Fruit fly (Drosophila melanogaster) whole organism, embryonic: Measurements from ENCODE around the gene CG10660.

Experiments
- Asciz ChIP-seq: fragments of 200-800 bp; sonication (Bioruptor generic); optimal IDR thresholded peaks from 2 replicates; lab custom pipeline; 2017; ENCODE audit warnings: missing biosample characterization, mild to moderate bottlenecking, missing genetic modification characterization, missing genetic modification reagents
- Atf3 ChIP-seq: fragments of 200-800 bp; sonication (Bioruptor generic); optimal IDR thresholded peaks from 3 replicates; lab custom pipeline; 2016; ENCODE audit warnings: missing biosample characterization, missing genetic modification characterization
- CG11560 ChIP-seq: fragments of 200-800 bp; sonication (Bioruptor generic); IDR thresholded peaks from 3 replicates; pipeline ENCODE4 v1.3.6; 2022; ENCODE audit warnings: missing biosample characterization, missing genetic modification characterization
- CG15479 ChIP-seq: fragments of 200-800 bp; sonication (Bioruptor generic); optimal IDR thresholded peaks from 3 replicates; lab custom pipeline; 2019; ENCODE audit warnings: missing biosample characterization, mild to moderate bottlenecking, missing genetic modification characterization, moderate library complexity
- CG15601 ChIP-seq: fragments of 200-800 bp; sonication (Bioruptor generic); optimal IDR thresholded peaks from 3 replicates; lab custom pipeline; 2019; ENCODE audit warnings: missing biosample characterization, mild to moderate bottlenecking, missing genetic modification characterization, moderate library complexity
- CG17802 ChIP-seq: fragments of 200-800 bp; sonication (Bioruptor generic); optimal IDR thresholded peaks from 2 replicates; lab custom pipeline; 2018; ENCODE audit warnings: missing biosample characterization, mild to moderate bottlenecking, missing genetic modification characterization, moderate library complexity
- CG2202 ChIP-seq: fragments of 200-800 bp; sonication (Bioruptor generic); optimal IDR thresholded peaks from 2 replicates; lab custom pipeline; 2018; ENCODE audit warnings: missing biosample characterization, mild to moderate bottlenecking, missing genetic modification characterization
- CG2875 ChIP-seq: fragments of 200-800 bp; sonication (Bioruptor generic); optimal IDR thresholded peaks from 2 replicates; lab custom pipeline; 2017; ENCODE audit warnings: missing biosample characterization, mild to moderate bottlenecking, missing genetic modification characterization, missing genetic modification reagents
- CG30431 ChIP-seq: fragments of 200-800 bp; sonication (Bioruptor generic); optimal IDR thresholded peaks from 2 replicates; lab custom pipeline; 2017; ENCODE audit warnings: missing biosample characterization, missing genetic modification characterization
- CG3065 ChIP-seq: fragments of 200-800 bp; sonication (Bioruptor generic); optimal IDR thresholded peaks from 2 replicates; lab custom pipeline; 2016; ENCODE audit warnings: missing biosample characterization, missing genetic modification characterization
- CG31224 ChIP-seq: fragments of 200-800 bp; sonication (Bioruptor generic); IDR thresholded peaks from 2 replicates; pipeline ENCODE4 v1.3.6; 2022; ENCODE audit warnings: missing biosample characterization, missing genetic modification characterization
- CG3407 ChIP-seq: fragments of 200-800 bp; sonication (Bioruptor generic); optimal IDR thresholded peaks from 2 replicates; lab custom pipeline; 2018; ENCODE audit warnings: missing biosample characterization, mild to moderate bottlenecking, missing genetic modification characterization
- CG3995 ChIP-seq: fragments of 200-800 bp; sonication (Bioruptor generic); optimal IDR thresholded peaks from 3 replicates; lab custom pipeline; 2016; ENCODE audit warnings: missing biosample characterization, missing genetic modification characterization
- CG4854 ChIP-seq: fragments of 200-800 bp; sonication (Bioruptor generic); optimal IDR thresholded peaks from 2 replicates; lab custom pipeline; 2016; ENCODE audit warnings: missing biosample characterization, missing genetic modification characterization, inconsistent platforms
- CG6254 ChIP-seq: fragments of 200-800 bp; sonication (Bioruptor generic); optimal IDR thresholded peaks from 3 replicates; lab custom pipeline; 2017; ENCODE audit warnings: mild to moderate bottlenecking, missing biosample characterization, missing genetic modification reagents, missing genetic modification characterization
- CG6654 ChIP-seq: fragments of 200-800 bp; sonication (Bioruptor generic); optimal IDR thresholded peaks from 2 replicates; lab custom pipeline; 2017; ENCODE audit warnings: missing biosample characterization, mild to moderate bottlenecking, missing genetic modification characterization
- CG6854 ChIP-seq: fragments of 200-800 bp; sonication (Bioruptor generic); optimal IDR thresholded peaks from 3 replicates; lab custom pipeline; 2017; ENCODE audit warnings: missing biosample characterization, mild to moderate bottlenecking, missing genetic modification characterization
- CG7987 ChIP-seq: fragments of 200-800 bp; sonication (Bioruptor generic); optimal IDR thresholded peaks from 2 replicates; lab custom pipeline; 2018; ENCODE audit warnings: missing biosample characterization, mild to moderate bottlenecking, missing genetic modification characterization, moderate library complexity
- CG9215 ChIP-seq: fragments of 200-800 bp; sonication (Bioruptor generic); IDR thresholded peaks from 2 replicates; pipeline ENCODE4 v1.3.6; 2022; ENCODE audit warnings: missing biosample characterization, missing genetic modification characterization
- CG9437 ChIP-seq: fragments of 200-800 bp; sonication (Bioruptor generic); optimal IDR thresholded peaks from 2 replicates; lab custom pipeline; 2018; ENCODE audit warnings: missing biosample characterization, mild to moderate bottlenecking, missing genetic modification characterization
- CG9727 ChIP-seq: fragments of 200-800 bp; sonication (Bioruptor generic); optimal IDR thresholded peaks from 3 replicates; lab custom pipeline; 2017; ENCODE audit warnings: missing biosample characterization, mild to moderate bottlenecking, missing genetic modification characterization
- CG9797 ChIP-seq: fragments of 200-800 bp; sonication (Bioruptor generic); optimal IDR thresholded peaks from 3 replicates; lab custom pipeline; 2018; ENCODE audit warnings: missing biosample characterization, mild to moderate bottlenecking, missing genetic modification characterization
- Eip74EF ChIP-seq, 2 experiments: fragments of 200-800 bp in 1 of 2; fragments of >200 bp in 1 of 2; sonication (Bioruptor generic) in 1 of 2; optimal IDR thresholded peaks; 2 replicates each; lab custom pipeline; 2017 to 2019; ENCODE audit warnings: missing biosample characterization in 2 of 2, missing genetic modification characterization in 2 of 2, mild to moderate bottlenecking in 1 of 2, moderate library complexity in 1 of 2
- H2.0 ChIP-seq: fragments of 200-800 bp; sonication (Bioruptor generic); IDR thresholded peaks from 2 replicates; pipeline ENCODE4 v1.3.6; 2022; ENCODE audit warnings: missing biosample characterization, missing genetic modification characterization
- Hand ChIP-seq: fragments of 200-800 bp; sonication (Bioruptor generic); optimal IDR thresholded peaks from 2 replicates; lab custom pipeline; 2017; ENCODE audit warnings: mild to moderate bottlenecking, missing biosample characterization, missing genetic modification reagents, missing genetic modification characterization
- Lpt ChIP-seq: fragments of >200 bp; optimal IDR thresholded peaks from 2 replicates; lab custom pipeline; 2018; ENCODE audit warnings: missing biosample characterization, missing genetic modification characterization
- MESR4 ChIP-seq: fragments of 200-800 bp; sonication (Bioruptor generic); optimal IDR thresholded peaks from 2 replicates; lab custom pipeline; 2018; ENCODE audit warnings: missing biosample characterization, mild to moderate bottlenecking, missing genetic modification characterization, moderate library complexity
- NFAT ChIP-seq: fragments of 200-800 bp; sonication (Bioruptor generic); IDR thresholded peaks from 2 replicates; pipeline ENCODE4 v1.3.6; 2022; ENCODE audit warnings: missing biosample characterization, missing genetic modification characterization
- Nf-YB ChIP-seq: fragments of 200-800 bp; sonication (Bioruptor generic); optimal IDR thresholded peaks from 3 replicates; lab custom pipeline; 2019; ENCODE audit warnings: missing biosample characterization, mild to moderate bottlenecking, missing genetic modification characterization, moderate library complexity
- Ssrp ChIP-seq: fragments of 200-800 bp; sonication (Bioruptor generic); optimal IDR thresholded peaks from 2 replicates; lab custom pipeline; 2018; ENCODE audit warnings: missing biosample characterization, mild to moderate bottlenecking, missing genetic modification characterization, moderate library complexity
- ewg ChIP-seq: fragments of 200-800 bp; sonication (Bioruptor generic); optimal IDR thresholded peaks from 3 replicates; lab custom pipeline; 2017; ENCODE audit warnings: mild to moderate bottlenecking, missing biosample characterization, missing genetic modification reagents, missing genetic modification characterization
- fd64A ChIP-seq: fragments of 200-800 bp; sonication (Bioruptor generic); optimal IDR thresholded peaks from 3 replicates; lab custom pipeline; 2018; ENCODE audit warnings: missing biosample characterization, mild to moderate bottlenecking, missing genetic modification characterization
- gcm ChIP-seq: fragments of 200-800 bp; sonication (Bioruptor generic); optimal IDR thresholded peaks from 2 replicates; lab custom pipeline; 2019; ENCODE audit warnings: missing biosample characterization, mild to moderate bottlenecking, missing genetic modification characterization, moderate library complexity
- gcm2 ChIP-seq: fragments of 200-800 bp; sonication (Bioruptor generic); optimal IDR thresholded peaks from 2 replicates; lab custom pipeline; 2016; ENCODE audit warnings: missing biosample characterization, missing genetic modification characterization
- ken ChIP-seq: fragments of 200-800 bp; sonication (Bioruptor generic); IDR thresholded peaks from 3 replicates; pipeline ENCODE4 v1.3.6; 2022; ENCODE audit warnings: missing biosample characterization, missing genetic modification characterization
- klu ChIP-seq: fragments of 200-800 bp; sonication (Bioruptor generic); IDR thresholded peaks from 2 replicates; pipeline ENCODE4 v1.3.6; 2022; ENCODE audit warnings: missing biosample characterization, missing genetic modification characterization
- knrl ChIP-seq: fragments of 200-800 bp; sonication (Bioruptor generic); IDR thresholded peaks from 3 replicates; pipeline ENCODE4 v1.3.6; 2022; ENCODE audit warnings: missing biosample characterization, missing genetic modification characterization; ENCODE audit not compliant: partially characterized antibody
- lilli ChIP-seq: fragments of 200-800 bp; sonication (Bioruptor generic); optimal IDR thresholded peaks from 3 replicates; lab custom pipeline; 2016; ENCODE audit warnings: missing biosample characterization, missing genetic modification characterization
- nom ChIP-seq: fragments of 200-800 bp; sonication (Bioruptor generic); optimal IDR thresholded peaks from 2 replicates; lab custom pipeline; 2017; ENCODE audit warnings: missing biosample characterization, missing genetic modification characterization, mild to moderate bottlenecking, moderate library complexity, missing genetic modification reagents
- pb ChIP-seq: fragments of 200-800 bp; sonication (Bioruptor generic); optimal IDR thresholded peaks from 3 replicates; lab custom pipeline; 2016; ENCODE audit warnings: missing biosample characterization, missing genetic modification characterization
- pfk ChIP-seq: fragments of 200-800 bp; sonication (Bioruptor generic); optimal IDR thresholded peaks from 2 replicates; lab custom pipeline; 2018; ENCODE audit warnings: missing biosample characterization, mild to moderate bottlenecking, missing genetic modification characterization, moderate library complexity
- pita ChIP-seq: fragments of 200-800 bp; sonication (Bioruptor generic); optimal IDR thresholded peaks from 2 replicates; lab custom pipeline; 2017; ENCODE audit warnings: missing biosample characterization, mild to moderate bottlenecking, missing genetic modification characterization
- repo ChIP-seq: fragments of 200-800 bp; sonication (Bioruptor generic); optimal IDR thresholded peaks from 2 replicates; lab custom pipeline; 2016; ENCODE audit warnings: missing biosample characterization, missing genetic modification characterization
- row ChIP-seq: fragments of 200-800 bp; sonication (Bioruptor generic); IDR thresholded peaks from 3 replicates; pipeline ENCODE4 v1.3.6; 2022; ENCODE audit warnings: missing biosample characterization, missing genetic modification characterization
- sens ChIP-seq: fragments of 200-800 bp; sonication (Bioruptor generic); peaks from one replicate; lab custom pipeline; 2016; ENCODE audit warnings: missing biosample characterization, missing genetic modification characterization
- slp2 ChIP-seq: fragments of 200-800 bp; sonication (Bioruptor generic); optimal IDR thresholded peaks from 2 replicates; lab custom pipeline; 2016; ENCODE audit warnings: missing biosample characterization, missing genetic modification characterization
- tin ChIP-seq: fragments of 200-800 bp; sonication (Bioruptor generic); optimal IDR thresholded peaks from 3 replicates; lab custom pipeline; 2016; ENCODE audit warnings: missing biosample characterization, missing genetic modification characterization
- wdn ChIP-seq: fragments of 200-800 bp; sonication (Bioruptor generic); IDR thresholded peaks from 2 replicates; pipeline ENCODE4 v1.3.6; 2022; ENCODE audit warnings: missing biosample characterization, missing genetic modification characterization
- wek ChIP-seq: fragments of 200-800 bp; sonication (Bioruptor generic); optimal IDR thresholded peaks from 3 replicates; lab custom pipeline; 2018; ENCODE audit warnings: missing biosample characterization, mild to moderate bottlenecking, missing genetic modification characterization, moderate library complexity
- zfh2 ChIP-seq: fragments of 200-800 bp; sonication (Bioruptor generic); optimal IDR thresholded peaks from 2 replicates; lab custom pipeline; 2016; ENCODE audit warnings: missing biosample characterization, missing genetic modification characterization

The CG10660 gene

DNA sequence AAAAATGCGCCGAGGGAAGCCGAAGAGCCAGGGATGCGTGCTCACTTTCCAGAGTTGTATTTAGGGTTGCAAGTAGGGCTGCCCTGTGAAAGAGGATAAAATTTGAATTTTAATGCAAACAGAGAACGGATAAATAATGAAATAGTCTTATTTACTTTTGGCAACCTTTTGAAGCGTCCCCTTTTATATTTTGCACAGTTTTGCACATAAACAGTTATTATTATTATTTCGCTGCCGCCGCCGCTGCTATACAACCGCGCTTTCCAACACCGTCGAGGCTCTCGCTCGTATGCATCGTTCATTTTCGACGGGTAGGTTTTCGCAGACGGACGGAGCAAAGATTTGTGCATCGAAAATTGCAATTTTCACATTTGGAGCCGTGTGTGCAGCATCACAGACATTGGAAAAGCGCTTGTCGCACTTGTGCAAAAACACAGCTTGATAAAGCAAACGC, 24.3 kb upstream of the CG10660 start, which contains the start of the genes sti and tral (continued):
- TF ChIP-seq CG6254 (GFP tag; lab: Kevin White, UChicago) (peak; percentile 71), slp2 (GFP tag; lab: Kevin White, UChicago) (peak; percentile 90), Eip74EF (GFP tag; optimal IDR thresholded peaks at IDR 0.05; lab: Kevin White, UChicago) (no peak), CG3995 (peak; percentile 66), CG11560 (tag; lab: Robert Waterston, UW) (peak; percentile 81), klu (GFP tag; lab: Robert Waterston, UW) (peak; percentile 72), CG30431 (GFP tag; lab: Kevin White, UChicago) (peak; percentile 83), CG7987 (GFP tag; lab: Kevin White, UChicago) (peak; percentile 68), pita (no peak), CG3065 (peak; percentile 64), CG6854 (GFP tag; lab: Kevin White, UChicago) (peak; percentile 58), pb (GFP tag; lab: Kevin White, UChicago) (peak; percentile 73), repo (GFP tag; lab: Kevin White, UChicago) (peak; percentile 86), knrl (GFP tag; lab: Robert Waterston, UW) (peak; percentile 43; the same call in 1 of the 3 replicates), zfh2 (GFP tag; lab: Kevin White, UChicago) (peak; percentile 96), CG15479 (GFP tag; lab: Kevin White, UChicago) (peak; percentile 43), pfk (GFP tag; lab: Kevin White, UChicago) (peak; percentile 54), CG9727 (GFP tag; lab: Kevin White, UChicago) (peak; percentile 88), Hand (GFP tag; lab: Kevin White, UChicago) (peak; percentile 56), Ssrp (tag; lab: Kevin White, UChicago) (peak; percentile 78), CG9797 (GFP tag; lab: Kevin White, UChicago) (peak; percentile 62), CG3407 (peak; percentile 82), Asciz (GFP tag; lab: Kevin White, UChicago) (peak; percentile 40), Atf3 (GFP tag; lab: Kevin White, UChicago) (peak; percentile 90), CG15601 (peak; percentile 76), wdn (GFP tag; lab: Robert Waterston, UW) (peak; percentile 64), lilli (peak; percentile 97), nom (GFP tag; lab: Kevin White, UChicago) (peak; percentile 51), Nf-YB (GFP tag; lab: Kevin White, UChicago) (peak; percentile 58), CG17802 (peak; percentile 50), gcm (peak; percentile 71), CG9437 (peak; percentile 61), NFAT (GFP tag; lab: Robert Waterston, UW) (peak; percentile 88), CG31224 (GFP tag; lab: Robert Waterston, UW) (peak; percentile 83), tin (GFP tag; lab: Kevin White, UChicago) (peak; percentile 95), H2.0 (GFP tag; lab: Robert Waterston, UW) (peak; percentile 69), CG2875 (GFP tag; lab: Kevin White, UChicago) (peak; percentile 39), ewg (GFP tag; lab: Kevin White, UChicago) (peak; percentile 81), wek (GFP tag; lab: Kevin White, UChicago) (peak; percentile 1), Lpt (GFP tag; lab: Kevin White, UChicago) (no peak), gcm2 (GFP tag; lab: Kevin White, UChicago) (peak; percentile 82), CG9215 (GFP tag; lab: Robert Waterston, UW) (peak; percentile 90), CG4854 (GFP tag; lab: Kevin White, UChicago) (peak; percentile 88), CG6654 (GFP tag; lab: Kevin White, UChicago) (peak; percentile 52), ken (GFP tag; lab: Robert Waterston, UW) (peak; percentile 87), CG2202 (tag; lab: Kevin White, UChicago) (peak; percentile 72), fd64A (GFP tag; lab: Kevin White, UChicago) (peak; percentile 8), row (GFP tag; lab: Robert Waterston, UW) (peak; percentile 88), MESR4 (peak; percentile 86), sens (GFP tag; lab: Kevin White, UChicago) (peak; percentile 98)
